Worm (Caenorhabditis elegans): Measurements from ENCODE around the gene npp-19.

DNA sequence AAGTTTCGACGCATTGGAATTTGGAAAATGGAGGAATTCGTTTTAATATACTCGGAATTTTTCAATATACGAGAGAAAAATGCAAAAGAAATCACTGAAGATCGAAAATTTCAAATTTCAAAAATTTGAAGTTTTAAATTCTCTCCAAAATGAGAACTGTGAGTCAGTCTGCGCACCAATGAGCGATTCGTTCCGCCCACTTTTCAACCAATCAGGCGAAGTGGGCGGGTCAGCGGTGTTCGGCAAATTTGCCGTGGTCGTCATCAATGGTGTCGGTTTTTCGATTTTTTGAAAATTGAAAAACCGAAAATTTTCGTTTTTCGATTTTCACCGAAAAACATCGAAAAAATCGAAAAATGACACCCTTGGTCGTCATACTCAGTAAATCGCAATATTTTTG is 40.3 kb upstream of the npp-19 start:
- no peak for TF ChIP-seq ceh-8 (GFP tag; optimal IDR thresholded peaks at IDR 0.05)
- no peak for TF ChIP-seq nhr-19 (GFP tag; conservative IDR thresholded peaks at IDR 0.05)
- TF ChIP-seq ztf-4 (tag; optimal IDR thresholded peaks at IDR 0.05): no peak
- TF ChIP-seq nhr-77 (tag; optimal IDR thresholded peaks at IDR 0.05): no peak
- TF ChIP-seq unc-62 (GFP tag; optimal IDR thresholded peaks at IDR 0.05): no peak
- TF ChIP-seq zag-1 (tag; optimal IDR thresholded peaks at IDR 0.05): no peak
- TF ChIP-seq blmp-1 (tag; optimal IDR thresholded peaks at IDR 0.05): no peak
- no peak for TF ChIP-seq irx-1 (tag; optimal IDR thresholded peaks at IDR 0.05)
- TF ChIP-seq pqm-1 (tag; optimal IDR thresholded peaks at IDR 0.05): no peak
- no peak for TF ChIP-seq nhr-76 (tag; optimal IDR thresholded peaks at IDR 0.05)
- TF ChIP-seq C04F5.9 (tag; optimal IDR thresholded peaks at IDR 0.05): no peak
